Fruit fly (Drosophila melanogaster) S2 (cell line): ENCODE results near the gene AcCoAS.

Source experiments
- CG8478 ChIP-seq: fragments of >200 bp; optimal IDR thresholded peaks from 2 replicates; lab custom pipeline; 2018
- CTCF ChIP-seq, 2 experiments: fragments of >200 bp; optimal IDR thresholded peaks; 2 replicates each; lab custom pipeline; 2018

- TF ChIP-seq CG8478 (lab: Kevin White, UChicago) (no peak), CTCF (optimal IDR thresholded peaks at IDR 0.05; lab: Kevin White, UChicago) (no peak)
These were observed 41.7 kb downstream of the AcCoAS start for dm6 chr3L:21238377-21238776.
